Fruit fly (Drosophila melanogaster) whole organism, pupa: Measurements from ENCODE around the gene Gba1b.

Experiments
- CG12605 ChIP-seq: fragments of 200-800 bp; sonication (Bioruptor generic); IDR thresholded peaks from 2 replicates; pipeline ENCODE4 v1.3.6; 2022; ENCODE audit warnings: missing biosample characterization, missing genetic modification characterization
- CG34367 ChIP-seq: fragments of 200-800 bp; sonication (Bioruptor generic); optimal IDR thresholded peaks from 2 replicates; lab custom pipeline; 2018; ENCODE audit warnings: missing biosample characterization, mild to moderate bottlenecking, missing genetic modification characterization
- CG8301 ChIP-seq: fragments of 200-800 bp; sonication (Bioruptor generic); optimal IDR thresholded peaks from 2 replicates; lab custom pipeline; 2018; ENCODE audit warnings: missing biosample characterization, mild to moderate bottlenecking, missing genetic modification characterization
- CG9948 ChIP-seq: fragments of 200-800 bp; sonication (Bioruptor generic); optimal IDR thresholded peaks from 2 replicates; lab custom pipeline; 2018; ENCODE audit warnings: missing biosample characterization, mild to moderate bottlenecking, missing genetic modification characterization, moderate library complexity
- Pif1B ChIP-seq: fragments of 200-800 bp; sonication (Bioruptor generic); optimal IDR thresholded peaks from 3 replicates; lab custom pipeline; 2016; ENCODE audit warnings: missing biosample characterization, missing genetic modification characterization
- fd96Ca ChIP-seq: fragments of 200-800 bp; sonication (Bioruptor generic); IDR thresholded peaks from 3 replicates; pipeline ENCODE4 v1.3.6; 2022; ENCODE audit warnings: missing biosample characterization, missing genetic modification characterization

dm6 chr3R:23713901-23714300 is 9.3 kb downstream of the Gba1b start:
- TF ChIP-seq CG12605 (GFP tag; lab: Robert Waterston, UW) (peak; percentile 64), fd96Ca (GFP tag; lab: Robert Waterston, UW) (no peak), Pif1B (GFP tag; lab: Kevin White, UChicago) (peak; percentile 75), CG8301 (tag; lab: Kevin White, UChicago) (peak; percentile 54), CG9948 (tag; lab: Kevin White, UChicago) (peak; percentile 53), CG34367 (tag; lab: Kevin White, UChicago) (peak; percentile 70)
